Worm (Caenorhabditis elegans) whole organism, L4 larva: ENCODE measurements around the gene fbxo-11.2.

Experiments used
- F49E8.2 ChIP-seq: sonication (generic microtip); optimal IDR thresholded peaks from 2 replicates; lab custom pipeline; 2016; ENCODE audit warnings: missing compliant biosample characterization, mild to moderate bottlenecking, missing genetic modification characterization, borderline replicate concordance
- Y105C5A.15 ChIP-seq: fragments of 200-800 bp; sonication (Bioruptor generic); IDR thresholded peaks from 2 replicates; pipeline ENCODE4 v1.3.6; 2022; ENCODE audit warnings: missing genetic modification characterization, missing compliant biosample characterization
- Y75B8A.6 ChIP-seq: fragments of 200-800 bp; sonication (Bioruptor generic); IDR thresholded peaks from 2 replicates; pipeline ENCODE4 v1.3.6; 2022; ENCODE audit warnings: missing genetic modification reagents, missing genetic modification characterization, missing compliant biosample characterization
- aha-1 ChIP-seq: fragments of 150-350 bp; peaks from one replicate; lab custom pipeline; 2014; ENCODE audit warnings: missing biosample characterization, missing genetic modification characterization
- aly-2 ChIP-seq: sonication (generic microtip); optimal IDR thresholded peaks from 2 replicates; lab custom pipeline; 2018; ENCODE audit warnings: missing biosample characterization, missing genetic modification characterization
- ceh-20 ChIP-seq: fragments of 200-800 bp; sonication (Bioruptor generic); IDR thresholded peaks from 2 replicates; pipeline ENCODE4 v1.3.6; 2022; ENCODE audit warnings: missing genetic modification reagents, missing genetic modification characterization, missing compliant biosample characterization
- ceh-28 ChIP-seq: fragments of 150-350 bp; optimal IDR thresholded peaks from 2 replicates; lab custom pipeline; 2014; ENCODE audit warnings: missing biosample characterization, missing genetic modification reagents, missing genetic modification characterization
- ceh-32 ChIP-seq: sonication (generic microtip); optimal IDR thresholded peaks from 2 replicates; lab custom pipeline; 2016; ENCODE audit warnings: mild to moderate bottlenecking, missing genetic modification characterization, missing compliant biosample characterization; ENCODE audit not compliant: poor library complexity
- cey-2 ChIP-seq: sonication (generic microtip); optimal IDR thresholded peaks from 3 replicates; lab custom pipeline; 2017; ENCODE audit warnings: missing genetic modification characterization, mild to moderate bottlenecking, missing compliant biosample characterization, antibody characterized with exemption, borderline replicate concordance; ENCODE audit not compliant: insufficient read depth
- daf-16 ChIP-seq, 3 experiments: sonication (generic microtip); optimal IDR thresholded peaks; 2 replicates each; lab custom pipeline; 2016 to 2017; ENCODE audit warnings: missing genetic modification characterization in 3 of 3, missing genetic modification reagents in 3 of 3, mild to moderate bottlenecking in 2 of 3, missing compliant biosample characterization in 2 of 3, missing biosample characterization in 1 of 3, moderate library complexity in 1 of 3
- daf-8 ChIP-seq: fragments of 200-800 bp; sonication (Bioruptor generic); IDR thresholded peaks from 2 replicates; pipeline ENCODE4 v1.3.6; 2022; ENCODE audit warnings: missing genetic modification characterization, missing compliant biosample characterization
- dmd-6 ChIP-seq: fragments of 200-800 bp; sonication (Bioruptor generic); IDR thresholded peaks from 2 replicates; pipeline ENCODE4 v1.3.6; 2022; ENCODE audit warnings: missing genetic modification reagents, missing genetic modification characterization, missing compliant biosample characterization
- dpl-1 ChIP-seq: fragments of 150-350 bp; optimal IDR thresholded peaks from 2 replicates; lab custom pipeline; 2014; ENCODE audit warnings: missing biosample characterization, missing genetic modification reagents, missing genetic modification characterization
- duxl-1 ChIP-seq: sonication (generic microtip); optimal IDR thresholded peaks from 2 replicates; lab custom pipeline; 2016; ENCODE audit warnings: mild to moderate bottlenecking, missing genetic modification characterization, moderate library complexity, missing compliant biosample characterization; ENCODE audit not compliant: poor library complexity
- dve-1 ChIP-seq: sonication (generic microtip); optimal IDR thresholded peaks from 2 replicates; lab custom pipeline; 2017; ENCODE audit warnings: antibody characterized with exemption, mild to moderate bottlenecking, missing genetic modification characterization, missing compliant biosample characterization; ENCODE audit not compliant: insufficient read depth
- egl-27 ChIP-seq: sonication (generic microtip); optimal IDR thresholded peaks from 3 replicates; lab custom pipeline; 2017; ENCODE audit warnings: missing biosample characterization, missing genetic modification reagents, missing genetic modification characterization
- egl-43 ChIP-seq: fragments of 200-800 bp; sonication (Bioruptor generic); IDR thresholded peaks from 2 replicates; pipeline ENCODE4 v1.3.6; 2022; ENCODE audit warnings: missing genetic modification reagents, missing genetic modification characterization, missing compliant biosample characterization
- hif-1 ChIP-seq, 2 experiments: sonication (generic microtip); optimal IDR thresholded peaks; 2 replicates each; lab custom pipeline; 2016 to 2017; ENCODE audit warnings: missing compliant biosample characterization in 2 of 2, missing genetic modification characterization in 2 of 2, missing genetic modification reagents in 2 of 2, missing genotype in 2 of 2, mild to moderate bottlenecking in 1 of 2
- hlh-11 ChIP-seq: fragments of 200-800 bp; sonication (Bioruptor generic); optimal IDR thresholded peaks from 2 replicates; lab custom pipeline; 2018; ENCODE audit warnings: mild to moderate bottlenecking, missing genetic modification characterization, missing compliant biosample characterization
- hlh-30 ChIP-seq: sonication (generic microtip); optimal IDR thresholded peaks from 2 replicates; lab custom pipeline; 2017; ENCODE audit warnings: antibody characterized with exemption, mild to moderate bottlenecking, missing genetic modification characterization, missing compliant biosample characterization; ENCODE audit not compliant: insufficient read depth
- jun-1 ChIP-seq: fragments of 150-350 bp; optimal IDR thresholded peaks from 2 replicates; lab custom pipeline; 2014; ENCODE audit warnings: missing biosample characterization, missing genetic modification reagents, missing genetic modification characterization
- lin-1 ChIP-seq: fragments of 200-800 bp; sonication (Bioruptor generic); IDR thresholded peaks from 2 replicates; pipeline ENCODE4 v1.3.6; 2022; ENCODE audit warnings: missing genetic modification reagents, missing genetic modification characterization, missing compliant biosample characterization
- mdl-1 ChIP-seq, 2 experiments: fragments of 150-350 bp in 1 of 2; sonication (generic microtip) in 1 of 2; optimal IDR thresholded peaks; 2 replicates each; lab custom pipeline; 2014 to 2017; ENCODE audit warnings: missing biosample characterization in 2 of 2, missing genetic modification characterization in 2 of 2
- nhr-102 ChIP-seq: sonication (generic microtip); optimal IDR thresholded peaks from 2 replicates; lab custom pipeline; 2016; ENCODE audit warnings: mild to moderate bottlenecking, missing genetic modification characterization, moderate library complexity, missing compliant biosample characterization
- nhr-11 ChIP-seq: fragments of 150-350 bp; optimal IDR thresholded peaks from 2 replicates; lab custom pipeline; 2014; ENCODE audit warnings: missing biosample characterization, missing genetic modification characterization
- nhr-28 ChIP-seq: fragments of 150-350 bp; optimal IDR thresholded peaks from 2 replicates; lab custom pipeline; 2014; ENCODE audit warnings: missing biosample characterization, missing genetic modification characterization
- nhr-41 ChIP-seq: fragments of 200-800 bp; sonication (Bioruptor generic); IDR thresholded peaks from 2 replicates; pipeline ENCODE4 v1.3.6; 2022; ENCODE audit warnings: missing genetic modification reagents, missing genetic modification characterization, missing compliant biosample characterization
- nhr-48 ChIP-seq: sonication (generic microtip); optimal IDR thresholded peaks from 2 replicates; lab custom pipeline; 2016; ENCODE audit warnings: mild to moderate bottlenecking, missing genetic modification characterization, missing compliant biosample characterization
- nhr-77 ChIP-seq: fragments of 150-350 bp; optimal IDR thresholded peaks from 2 replicates; lab custom pipeline; 2014; ENCODE audit warnings: missing biosample characterization, missing genetic modification characterization
- pha-4 ChIP-seq, 2 experiments: fragments of 150-350 bp in 1 of 2; fragments of 200-800 bp in 1 of 2; sonication (Bioruptor generic) in 1 of 2; IDR thresholded peaks in 1 of 2; optimal IDR thresholded peaks in 1 of 2; 2 replicates each; pipeline versions ENCODE4 v1.3.6 to Lab custom; 2014 to 2022; ENCODE audit warnings: missing genetic modification characterization in 2 of 2, missing genetic modification reagents in 2 of 2, missing biosample characterization in 1 of 2, missing compliant biosample characterization in 1 of 2
- php-3 ChIP-seq: fragments of 200-800 bp; sonication (Bioruptor generic); IDR thresholded peaks from 2 replicates; pipeline ENCODE4 v1.3.6; 2022; ENCODE audit warnings: missing genetic modification reagents, missing genetic modification characterization, missing compliant biosample characterization
- pqm-1 ChIP-seq: sonication (generic microtip); optimal IDR thresholded peaks from 2 replicates; lab custom pipeline; 2017; ENCODE audit warnings: missing biosample characterization, missing genetic modification characterization
- rbr-2 ChIP-seq: sonication (generic microtip); optimal IDR thresholded peaks from 2 replicates; lab custom pipeline; 2016; ENCODE audit warnings: missing genotype, missing genetic modification characterization, missing compliant biosample characterization
- set-16 ChIP-seq: fragments of 200-800 bp; sonication (Bioruptor generic); IDR thresholded peaks from 2 replicates; pipeline ENCODE4 v1.3.6; 2022; ENCODE audit warnings: missing genetic modification reagents, missing genetic modification characterization, missing compliant biosample characterization
- snpc-1.2 ChIP-seq: fragments of 200-800 bp; sonication (Bioruptor generic); IDR thresholded peaks from 2 replicates; pipeline ENCODE4 v1.3.6; 2022; ENCODE audit warnings: missing genetic modification reagents, missing genetic modification characterization, missing compliant biosample characterization
- tra-1 ChIP-seq: fragments of 200-800 bp; sonication (Bioruptor generic); IDR thresholded peaks from 2 replicates; pipeline ENCODE4 v1.3.6; 2022; ENCODE audit warnings: missing genetic modification reagents, missing genetic modification characterization, missing compliant biosample characterization
- unc-130 ChIP-seq: sonication (generic microtip); optimal IDR thresholded peaks from 2 replicates; lab custom pipeline; 2016; ENCODE audit warnings: missing genetic modification reagents, missing genetic modification characterization, missing compliant biosample characterization
- unc-62 ChIP-seq, 3 experiments: fragments of 150-350 bp in 1 of 3; sonication (generic microtip); optimal IDR thresholded peaks in 2 of 3; peaks in 1 of 3; 1 replicate in 1 of 3; 2 replicates in 2 of 3; lab custom pipeline; 2014 to 2017; ENCODE audit warnings: missing biosample characterization in 3 of 3, missing genetic modification characterization in 3 of 3, missing genetic modification reagents in 3 of 3, missing genotype in 1 of 3
- zfp-3 ChIP-seq: fragments of 200-800 bp; sonication (Bioruptor generic); conservative IDR thresholded peaks from 2 replicates; pipeline ENCODE4 v1.3.6; 2022; ENCODE audit warnings: missing genetic modification reagents, missing genetic modification characterization, missing compliant biosample characterization

The fbxo-11.2 gene

DNA sequence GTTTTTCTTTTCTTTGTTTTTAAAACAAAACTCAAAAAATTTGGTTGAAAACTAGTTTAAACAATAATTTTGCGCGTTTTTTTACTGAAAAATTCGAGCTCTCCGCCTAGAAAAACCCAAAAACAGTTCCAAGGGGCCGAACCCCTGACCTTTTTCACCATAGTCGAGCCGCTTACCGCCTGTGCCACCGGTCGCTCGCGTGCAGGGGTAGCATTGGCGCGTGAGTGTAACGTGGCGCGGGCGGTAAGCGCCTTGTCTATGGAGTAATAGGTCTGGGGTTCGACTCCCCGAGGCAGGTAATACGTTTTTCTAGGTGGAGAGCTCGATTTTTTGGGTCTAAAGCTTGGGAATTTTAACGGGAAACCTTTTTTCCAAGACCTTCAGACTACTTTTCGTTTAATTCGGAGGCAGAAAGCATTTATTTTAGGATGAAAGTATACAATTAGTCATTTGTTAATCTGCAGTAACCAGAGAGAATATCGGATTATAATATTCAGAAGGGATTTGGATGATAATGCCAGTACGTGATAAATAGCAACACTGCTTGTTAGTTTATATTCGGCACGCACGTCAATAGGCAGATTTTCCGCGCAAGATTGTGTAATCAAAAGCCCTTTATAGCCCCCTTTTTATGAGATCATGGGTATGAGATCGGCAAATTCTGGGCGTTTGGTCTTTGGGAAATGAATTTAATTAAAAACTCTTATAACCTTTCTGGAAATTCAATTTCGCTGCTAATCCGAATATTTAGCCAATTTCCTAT, 45.7 kb downstream of the fbxo-11.2 start:
- TF ChIP-seq ceh-28 (tag; lab: Kevin White, UChicago) (no peak), nhr-48 (no peak), duxl-1 (tag; lab: Kevin White, UChicago) (no peak), unc-62 (GFP tag; optimal IDR thresholded peaks at IDR 0.05 in 1 of 2; lab: Kevin White, UChicago) (peak in 1 of 2 experiments; percentile 2), unc-62 (tag; optimal IDR thresholded peaks at IDR 0.05; lab: Kevin White, UChicago) (no peak), snpc-1.2 (no peak), nhr-11 (peak; percentile 4), Y105C5A.15 (GFP tag; lab: Robert Waterston, UW) (no peak), egl-27 (no peak), hif-1 (tag; optimal IDR thresholded peaks at IDR 0.05; lab: Kevin White, UChicago) (no peak), ceh-32 (tag; lab: Kevin White, UChicago) (no peak), Y75B8A.6 (GFP tag; lab: Robert Waterston, UW) (no peak), set-16 (GFP tag; lab: Robert Waterston, UW) (peak; percentile 55), zfp-3 (GFP tag; lab: Robert Waterston, UW) (no peak), cey-2 (tag; lab: Kevin White, UChicago) (no peak), aha-1 (peak; percentile 81), F49E8.2 (no peak)

DNA sequence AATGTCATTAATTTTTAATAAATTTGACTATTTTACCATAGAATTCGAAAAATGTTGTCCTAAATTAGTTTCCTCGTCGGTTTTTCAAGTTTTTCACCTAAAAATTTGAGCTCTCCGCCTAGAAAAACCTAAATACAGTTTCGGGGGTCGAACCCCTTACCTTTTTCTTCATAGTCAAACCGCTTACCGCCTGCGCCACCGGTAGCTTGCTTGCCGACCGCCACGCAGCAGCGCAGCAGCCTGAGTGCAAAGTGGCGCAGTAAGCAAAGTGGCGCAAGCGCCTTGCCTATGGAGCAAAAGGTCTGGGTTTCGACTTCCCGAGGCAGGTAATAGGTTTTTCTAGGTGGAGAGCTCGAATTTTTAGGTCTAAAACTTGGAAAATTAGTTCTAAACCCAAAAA, 46.8 kb downstream of the fbxo-11.2 start:
- peak; percentile 76 for TF ChIP-seq set-16 (GFP tag; lab: Robert Waterston, UW)

DNA sequence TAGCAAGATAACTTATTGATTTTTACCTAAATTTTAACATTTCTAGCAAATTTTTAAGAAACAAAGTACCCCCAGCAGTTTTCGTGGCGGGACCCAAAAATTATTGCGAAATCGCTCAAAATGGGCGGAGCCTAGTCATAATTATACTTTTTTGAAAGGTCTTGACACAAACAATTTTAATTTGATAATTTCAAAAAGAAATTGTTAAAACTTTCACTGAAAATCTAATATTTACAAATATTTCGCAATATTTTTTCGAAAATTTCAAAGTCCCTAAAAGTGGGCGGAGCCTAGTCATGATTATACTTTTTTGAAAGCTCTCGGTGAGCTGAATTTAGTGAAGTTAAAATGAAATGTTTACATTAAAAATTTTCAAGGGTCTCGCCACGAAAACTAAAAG, 48.6 kb downstream of the fbxo-11.2 start:
- no peak for TF ChIP-seq rbr-2 (tag; lab: Kevin White, UChicago)

DNA sequence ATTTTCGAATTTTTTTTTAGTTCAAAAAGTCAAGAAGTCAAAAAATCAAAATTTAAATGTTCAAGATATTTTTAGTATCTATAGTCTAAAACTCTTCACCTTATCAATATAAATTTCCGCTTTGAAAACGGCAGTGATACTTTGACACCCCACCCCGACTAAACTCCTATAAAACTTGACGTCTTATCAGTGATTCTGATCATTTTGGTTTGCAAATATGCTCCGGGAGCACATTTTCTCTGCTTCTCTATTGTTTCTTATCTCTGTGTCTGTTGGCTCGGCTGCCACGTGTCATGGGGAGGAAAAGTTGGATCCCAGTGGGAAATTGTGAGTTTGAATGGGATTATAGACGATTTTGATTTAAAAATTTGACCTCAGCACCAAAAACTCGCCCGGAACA, 50.5 kb downstream of the fbxo-11.2 start, which contains the start of gene clec-150:
clec-150 (plus strand) TSS at position 198 of the 400 bp plus-strand sequence.
- TF ChIP-seq jun-1 (tag; lab: Kevin White, UChicago) (no peak), dve-1 (peak; percentile 93), nhr-102 (tag; lab: Kevin White, UChicago) (peak; percentile 36), nhr-41 (GFP tag; lab: Robert Waterston, UW) (peak; percentile 59; the same call in 1 of the 2 replicates), nhr-28 (tag; lab: Kevin White, UChicago) (peak; percentile 78), Y105C5A.15 (GFP tag; lab: Robert Waterston, UW) (no peak), daf-8 (GFP tag; lab: Robert Waterston, UW) (no peak), dmd-6 (GFP tag; lab: Robert Waterston, UW) (peak; percentile 91), egl-43 (GFP tag; lab: Robert Waterston, UW) (no peak), hlh-30 (tag; lab: Kevin White, UChicago) (peak; percentile 32), daf-16 (GFP tag; optimal IDR thresholded peaks at IDR 0.05; lab: Kevin White, UChicago) (no peak), daf-16 (tag; optimal IDR thresholded peaks at IDR 0.05; lab: Kevin White, UChicago) (peak; percentile 79), ceh-20 (GFP tag; lab: Robert Waterston, UW) (no peak), mdl-1 (tag; optimal IDR thresholded peaks at IDR 0.05; lab: Kevin White, UChicago) (peak in 1 of 2 experiments; percentile 6), nhr-77 (tag; lab: Kevin White, UChicago) (peak; percentile 63), lin-1 (peak; percentile 74), tra-1 (peak; percentile 74), nhr-48 (peak; percentile 71), pha-4 (GFP tag; IDR thresholded peaks at IDR 0.05; lab: Robert Waterston, UW) (0 out of 2 replicates have a peak, but pooled peaks have one; percentile 24), pha-4 (tag; optimal IDR thresholded peaks at IDR 0.05; lab: Kevin White, UChicago) (no peak), hlh-11 (tag; lab: Kevin White, UChicago) (peak; percentile 82), php-3 (GFP tag; lab: Robert Waterston, UW) (peak; percentile 63), dpl-1 (GFP tag; lab: Kevin White, UChicago) (no peak), unc-130 (GFP tag; lab: Kevin White, UChicago) (no peak), pqm-1 (tag; lab: Kevin White, UChicago) (peak; percentile 92), aly-2 (no peak)
